Fruit fly (Drosophila melanogaster): Measurements from ENCODE around the gene CG42354.

DNA sequence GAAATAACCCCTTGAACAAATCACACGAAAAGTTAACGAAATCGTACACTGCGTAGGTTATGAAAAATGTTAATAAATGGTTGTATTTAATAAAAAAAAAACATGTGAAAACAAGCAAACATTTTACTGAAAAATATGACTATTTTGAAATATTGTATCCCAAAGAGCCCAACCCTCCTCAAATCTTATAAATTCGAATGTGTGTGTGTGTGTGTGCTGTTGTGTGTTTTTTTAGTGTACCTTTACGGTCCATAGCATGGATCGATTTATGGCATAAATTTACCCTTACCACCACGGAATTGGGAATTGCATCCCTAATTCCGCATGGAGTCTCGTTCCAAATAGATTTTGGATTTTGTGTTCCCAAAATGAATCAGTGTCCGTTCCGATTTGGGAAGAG is 1.3 kb downstream of the CG42354 start:
- TF ChIP-seq h (optimal IDR thresholded peaks at IDR 0.05) = no peak
- TF ChIP-seq ttk (optimal IDR thresholded peaks at IDR 0.05) = no peak
- TF ChIP-seq Myc (optimal IDR thresholded peaks at IDR 0.05) = no peak
- no peak for TF ChIP-seq psq (optimal IDR thresholded peaks at IDR 0.05)

Measured in Kc167 (cell line).